Worm (Caenorhabditis elegans) whole organism, L1 larva: ENCODE measurements around the gene pitr-1.
"Not testable (repeated sequence)": the region's sequence is repeated elsewhere in the genome, so short reads cannot be mapped to it uniquely, and the experiment has no call there.

Experiments
- alr-1 ChIP-seq: fragments of 200-800 bp; sonication (Bioruptor generic); optimal IDR thresholded peaks from 2 replicates; lab custom pipeline; 2018; ENCODE audit warnings: borderline replicate concordance, mild to moderate bottlenecking, missing genetic modification characterization, missing compliant biosample characterization
- ceh-8 ChIP-seq: fragments of 200-800 bp; sonication (Bioruptor generic); optimal IDR thresholded peaks from 2 replicates; lab custom pipeline; 2018; ENCODE audit warnings: mild to moderate bottlenecking, missing genetic modification characterization, moderate library complexity, missing compliant biosample characterization
- jun-1 ChIP-seq: fragments of 150-350 bp; optimal IDR thresholded peaks from 2 replicates; lab custom pipeline; 2014; ENCODE audit warnings: missing biosample characterization, missing genetic modification reagents, missing genetic modification characterization
- nhr-76 ChIP-seq: sonication (generic microtip); optimal IDR thresholded peaks from 2 replicates; lab custom pipeline; 2017; ENCODE audit warnings: missing biosample characterization, missing genetic modification characterization
- rnt-1 ChIP-seq: sonication (generic microtip); optimal IDR thresholded peaks from 2 replicates; lab custom pipeline; 2016; ENCODE audit warnings: mild to moderate bottlenecking, missing genetic modification characterization, moderate library complexity, missing compliant biosample characterization
- skn-1 ChIP-seq: fragments of 150-350 bp; optimal IDR thresholded peaks from 2 replicates; lab custom pipeline; 2014; ENCODE audit warnings: missing biosample characterization, missing genetic modification characterization
- tbx-2 ChIP-seq: sonication (generic microtip); optimal IDR thresholded peaks from 2 replicates; lab custom pipeline; 2016; ENCODE audit warnings: missing genetic modification characterization, missing compliant biosample characterization
- ztf-11 ChIP-seq, 2 experiments: sonication (generic microtip); optimal IDR thresholded peaks; 2 replicates each; lab custom pipeline; 2016 to 2017; ENCODE audit warnings: missing genetic modification characterization in 2 of 2, missing biosample characterization in 1 of 2, missing compliant biosample characterization in 1 of 2

DNA sequence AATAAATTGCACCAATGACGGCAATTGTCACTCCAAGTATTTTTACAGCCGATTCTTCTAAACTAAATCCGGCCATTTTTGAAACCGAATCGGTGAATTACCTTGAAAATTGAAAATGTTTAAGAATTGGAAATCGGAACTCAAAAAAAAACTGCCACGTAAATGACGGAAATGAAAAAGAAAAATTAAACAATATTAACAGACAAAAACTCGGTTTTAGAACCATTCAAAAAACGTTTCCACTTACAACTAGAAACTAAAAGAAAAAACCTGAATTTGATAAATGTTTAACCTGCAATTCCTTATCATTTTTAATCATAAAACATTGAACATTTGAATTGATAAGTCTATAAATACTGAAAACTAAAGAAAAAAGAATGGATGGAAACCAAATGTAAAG is 28.9 kb upstream of the pitr-1 start, which contains the start of gene Y40C5A.4:
- not testable (repeated sequence) for TF ChIP-seq ztf-11 (tag; optimal IDR thresholded peaks at IDR 0.05; lab: Kevin White, UChicago); ceh-8; rnt-1 (tag; lab: Kevin White, UChicago); alr-1 (tag; lab: Kevin White, UChicago); nhr-76 (tag; lab: Kevin White, UChicago); jun-1 (tag; lab: Kevin White, UChicago); tbx-2 (tag; lab: Kevin White, UChicago); skn-1 (tag; lab: Kevin White, UChicago)
